ENCODE assay signal across 2 fruit fly cellular contexts in genomic region chr3L:5534253-5534652, dm6.
TF ChIP-seq lines count a peak whose summit lies in the region.

No protein-coding gene starts in this region.

- no peak for TF ChIP-seq CTCF in whole organism, embryonic (GFP tag; optimal IDR thresholded peaks at IDR 0.05; lab: Kevin White, UChicago)

TF ChIP-seq in whole organism, embryonic, 481 proteins besides CTCF, POLR2A, EP300 and RAD21 (continues in another document):
- no peak for TF ChIP-seq CG6791 (GFP tag; IDR thresholded peaks at IDR 0.05; lab: Robert Waterston, UW; ENCODE audit: partially characterized antibody)
- 0 out of 3 replicates have a peak, but pooled peaks have one; percentile 33 for TF ChIP-seq CG2199 (GFP tag; IDR thresholded peaks at IDR 0.05; lab: Robert Waterston, UW)
- TF ChIP-seq Six4 (GFP tag; optimal IDR thresholded peaks at IDR 0.05; lab: Kevin White, UChicago): no peak
- TF ChIP-seq CG2116 (GFP tag; optimal IDR thresholded peaks at IDR 0.05; lab: Kevin White, UChicago): no peak
- TF ChIP-seq dm (GFP tag; optimal IDR thresholded peaks at IDR 0.05; lab: Kevin White, UChicago): no peak
- no peak for TF ChIP-seq CG18011 (GFP tag; optimal IDR thresholded peaks at IDR 0.05; lab: Kevin White, UChicago)
- no peak for TF ChIP-seq gro (GFP tag; optimal IDR thresholded peaks at IDR 0.05; lab: Kevin White, UChicago)
- TF ChIP-seq tx (GFP tag; optimal IDR thresholded peaks at IDR 0.05; lab: Kevin White, UChicago): no peak
- no peak for TF ChIP-seq CG4707 (GFP tag; optimal IDR thresholded peaks at IDR 0.05; lab: Kevin White, UChicago)
- TF ChIP-seq dmrt11E (tag; optimal IDR thresholded peaks at IDR 0.05; lab: Kevin White, UChicago): no peak
- no peak for TF ChIP-seq CG8765 (GFP tag; IDR thresholded peaks at IDR 0.05; lab: Robert Waterston, UW)
- no peak for TF ChIP-seq sima (GFP tag; optimal IDR thresholded peaks at IDR 0.05; lab: Kevin White, UChicago)
- TF ChIP-seq Dbx (GFP tag; IDR thresholded peaks at IDR 0.05; lab: Robert Waterston, UW): no peak
- no peak for TF ChIP-seq shn (GFP tag; optimal IDR thresholded peaks at IDR 0.05; lab: Kevin White, UChicago)
- no peak for TF ChIP-seq abd-A (tag; optimal IDR thresholded peaks at IDR 0.05; lab: Kevin White, UChicago)
- TF ChIP-seq CG3163 (GFP tag; optimal IDR thresholded peaks at IDR 0.05; lab: Kevin White, UChicago): no peak
- no peak for TF ChIP-seq CG11247 (GFP tag; IDR thresholded peaks at IDR 0.05; lab: Robert Waterston, UW)
- TF ChIP-seq Pdp1 (GFP tag; optimal IDR thresholded peaks at IDR 0.05; lab: Kevin White, UChicago): peak in 1 of 2 experiments; percentile 56
- no peak for TF ChIP-seq CHES-1-like (GFP tag; optimal IDR thresholded peaks at IDR 0.05; lab: Kevin White, UChicago)
- TF ChIP-seq Sry-β (GFP tag; optimal IDR thresholded peaks at IDR 0.05; lab: Kevin White, UChicago): peak; percentile 83
- TF ChIP-seq HLH4C (GFP tag; IDR thresholded peaks at IDR 0.05; lab: Robert Waterston, UW; ENCODE audit: partially characterized antibody): peak; percentile 51; the same call in 2 of the 3 replicates
- no peak for TF ChIP-seq pros (GFP tag; optimal IDR thresholded peaks at IDR 0.05; lab: Kevin White, UChicago)
- TF ChIP-seq Xbp1 (GFP tag; optimal IDR thresholded peaks at IDR 0.05; lab: Kevin White, UChicago): no peak
- TF ChIP-seq Dref (GFP tag; IDR thresholded peaks at IDR 0.05; lab: Robert Waterston, UW): no peak
- no peak for TF ChIP-seq cg (GFP tag; optimal IDR thresholded peaks at IDR 0.05; lab: Kevin White, UChicago)
- TF ChIP-seq CG6654 (GFP tag; optimal IDR thresholded peaks at IDR 0.05; lab: Kevin White, UChicago): peak; percentile 88
- TF ChIP-seq Ravus (GFP tag; IDR thresholded peaks at IDR 0.05; lab: Robert Waterston, UW): no peak
- TF ChIP-seq CG12104 (GFP tag; optimal IDR thresholded peaks at IDR 0.05; lab: Kevin White, UChicago): no peak
- no peak for TF ChIP-seq row (GFP tag; IDR thresholded peaks at IDR 0.05; lab: Robert Waterston, UW)
- TF ChIP-seq chm (GFP tag; IDR thresholded peaks at IDR 0.05; lab: Robert Waterston, UW): no peak
- no peak for TF ChIP-seq luna (GFP tag; optimal IDR thresholded peaks at IDR 0.05; lab: Kevin White, UChicago)
- peak; percentile 48; the same call in 2 of the 3 replicates for TF ChIP-seq Opbp (GFP tag; IDR thresholded peaks at IDR 0.05; lab: Robert Waterston, UW; ENCODE audit: partially characterized antibody)
- no peak for TF ChIP-seq knrl (GFP tag; IDR thresholded peaks at IDR 0.05; lab: Robert Waterston, UW; ENCODE audit: partially characterized antibody)
- TF ChIP-seq tna (GFP tag; IDR thresholded peaks at IDR 0.05; lab: Robert Waterston, UW; ENCODE audit: partially characterized antibody): peak; percentile 64
- TF ChIP-seq kni (GFP tag; optimal IDR thresholded peaks at IDR 0.05; lab: Kevin White, UChicago): no peak
- peak; percentile 56; the same call in 2 of the 3 replicates for TF ChIP-seq CG16813 (GFP tag; IDR thresholded peaks at IDR 0.05; lab: Robert Waterston, UW; ENCODE audit: partially characterized antibody)
- TF ChIP-seq eyg (GFP tag; optimal IDR thresholded peaks at IDR 0.05; lab: Kevin White, UChicago): no peak
- no peak for TF ChIP-seq Hand (GFP tag; optimal IDR thresholded peaks at IDR 0.05; lab: Kevin White, UChicago)
- no peak for TF ChIP-seq CG2889 (GFP tag; IDR thresholded peaks at IDR 0.05; lab: Robert Waterston, UW)
- TF ChIP-seq CG17385 (GFP tag; optimal IDR thresholded peaks at IDR 0.05; lab: Kevin White, UChicago): no peak
- TF ChIP-seq CG17568 (GFP tag; optimal IDR thresholded peaks at IDR 0.05; lab: Kevin White, UChicago): no peak
- TF ChIP-seq sob (GFP tag; IDR thresholded peaks at IDR 0.05; lab: Robert Waterston, UW): peak; percentile 23; the same call in 1 of the 2 replicates
- peak; percentile 84 for TF ChIP-seq CG34224 (GFP tag; IDR thresholded peaks at IDR 0.05; lab: Robert Waterston, UW; ENCODE audit: partially characterized antibody)
- TF ChIP-seq wor (GFP tag; IDR thresholded peaks at IDR 0.05; lab: Robert Waterston, UW): no peak
- TF ChIP-seq CG6765 (GFP tag; optimal IDR thresholded peaks at IDR 0.05; lab: Kevin White, UChicago): no peak

TF ChIP-seq in whole organism, wandering third instar larva, 38 proteins besides CTCF, POLR2A, EP300 and RAD21:
- TF ChIP-seq N (GFP tag; optimal IDR thresholded peaks at IDR 0.05; lab: Kevin White, UChicago) (peak; percentile 20), dsf (GFP tag; optimal IDR thresholded peaks at IDR 0.05; lab: Kevin White, UChicago; ENCODE audit: borderline replicate concordance) (no peak), Myc (optimal IDR thresholded peaks at IDR 0.05; lab: Kevin White, UChicago) (peak; percentile 83), usp (GFP tag; optimal IDR thresholded peaks at IDR 0.05; lab: Kevin White, UChicago) (no peak), Dif (GFP tag; optimal IDR thresholded peaks at IDR 0.05; lab: Kevin White, UChicago; ENCODE audit: partially characterized antibody) (no peak)
